Fruit fly (Drosophila melanogaster): ENCODE results near the gene Cln3.
A peak's percentile ranks its signal among the peaks of the same experiment; 100 is the strongest.

Gene Cln3

dm6 chr3L:17802107-17802506, 11.8 kb downstream of the Cln3 start, which contains the start of gene NUCB1 (continued):
- TF ChIP-seq CG11093 (GFP tag; IDR thresholded peaks at IDR 0.05) (no peak), Fer1 (GFP tag; optimal IDR thresholded peaks at IDR 0.05) (no peak), bsh (GFP tag; optimal IDR thresholded peaks at IDR 0.05) (peak in 1 of 2 experiments; percentile 32), danr (GFP tag; IDR thresholded peaks at IDR 0.05) (no peak), chif (GFP tag; optimal IDR thresholded peaks at IDR 0.05) (no peak), repo (GFP tag; optimal IDR thresholded peaks at IDR 0.05) (peak; percentile 2), CG2116 (GFP tag; optimal IDR thresholded peaks at IDR 0.05) (peak; percentile 56), nerfin-1 (tag; optimal IDR thresholded peaks at IDR 0.05) (peak; percentile 80), Vsx1 (GFP tag; optimal IDR thresholded peaks at IDR 0.05) (no peak), CG4820 (GFP tag; optimal IDR thresholded peaks at IDR 0.05) (peak; percentile 7), ara (GFP tag; IDR thresholded peaks at IDR 0.05) (peak; percentile 54), CG7357 (GFP tag; IDR thresholded peaks at IDR 0.05) (no peak), CG1602 (GFP tag; optimal IDR thresholded peaks at IDR 0.05) (peak; percentile 20), dysf (GFP tag; IDR thresholded peaks at IDR 0.05) (0 out of 3 replicates have a peak, but pooled peaks have one; percentile 33), CG30020 (tag; optimal IDR thresholded peaks at IDR 0.05) (peak; percentile 29), CG6791 (GFP tag; IDR thresholded peaks at IDR 0.05; ENCODE audit: partially characterized antibody) (no peak), Neu2 (GFP tag; optimal IDR thresholded peaks at IDR 0.05; ENCODE audit: borderline replicate concordance) (no peak), odd (GFP tag; optimal IDR thresholded peaks at IDR 0.05) (no peak), Sry-β (GFP tag; optimal IDR thresholded peaks at IDR 0.05) (peak; percentile 23), CrebB (tag; optimal IDR thresholded peaks at IDR 0.05) (peak; percentile 12), NfI (GFP tag; optimal IDR thresholded peaks at IDR 0.05) (peak; percentile 64), CG10366 (GFP tag; IDR thresholded peaks at IDR 0.05) (peak; percentile 12; the same call in 1 of the 2 replicates), CG8478 (optimal IDR thresholded peaks at IDR 0.05) (no peak), crc (GFP tag; optimal IDR thresholded peaks at IDR 0.05) (no peak), btn (GFP tag; optimal IDR thresholded peaks at IDR 0.05) (no peak), CG7786 (GFP tag; optimal IDR thresholded peaks at IDR 0.05) (peak; percentile 7), CG13123 (GFP tag; optimal IDR thresholded peaks at IDR 0.05) (no peak), YL-1 (GFP tag; optimal IDR thresholded peaks at IDR 0.05) (peak; percentile 82), Hr51 (GFP tag; optimal IDR thresholded peaks at IDR 0.05) (peak in 1 of 2 experiments; percentile 22), gro (GFP tag; optimal IDR thresholded peaks at IDR 0.05) (peak; percentile 71), fd96Cb (tag; optimal IDR thresholded peaks at IDR 0.05) (no peak), gfzf (GFP tag; optimal IDR thresholded peaks at IDR 0.05) (peak; percentile 97), gcm2 (GFP tag; optimal IDR thresholded peaks at IDR 0.05) (peak; percentile 7), chn (GFP tag; optimal IDR thresholded peaks at IDR 0.05) (peak; percentile 3), NC2α (GFP tag; optimal IDR thresholded peaks at IDR 0.05) (peak; percentile 30), CG10209 (GFP tag; optimal IDR thresholded peaks at IDR 0.05) (peak; percentile 36), CG1647 (GFP tag; optimal IDR thresholded peaks at IDR 0.05) (peak; percentile 31), schlank (tag; optimal IDR thresholded peaks at IDR 0.05) (no peak), ranshi (GFP tag; IDR thresholded peaks at IDR 0.05) (0 out of 2 replicates have a peak, but pooled peaks have one; percentile 14), CG6854 (GFP tag; optimal IDR thresholded peaks at IDR 0.05) (peak; percentile 11), CG8290 (GFP tag; optimal IDR thresholded peaks at IDR 0.05) (peak; percentile 20), CG8290 (tag; optimal IDR thresholded peaks at IDR 0.05) (peak in 1 of 2 experiments; percentile 89), Sry-δ (GFP tag; optimal IDR thresholded peaks at IDR 0.05) (peak; percentile 41), CG16815 (GFP tag; optimal IDR thresholded peaks at IDR 0.05) (no peak), Chrac-16 (GFP tag; optimal IDR thresholded peaks at IDR 0.05) (peak; percentile 7), CG13624 (GFP tag; optimal IDR thresholded peaks at IDR 0.05) (peak; percentile 44), crp (GFP tag; optimal IDR thresholded peaks at IDR 0.05) (peak in 1 of 2 experiments; percentile 87), CG4424 (GFP tag; optimal IDR thresholded peaks at IDR 0.05) (peak; percentile 33), pfk (GFP tag; optimal IDR thresholded peaks at IDR 0.05) (peak; percentile 23), Side (GFP tag; optimal IDR thresholded peaks at IDR 0.05) (no peak), pb (GFP tag; optimal IDR thresholded peaks at IDR 0.05) (peak; percentile 20)

Data from whole organism, embryonic.